Fruit fly (Drosophila melanogaster): Measurements from ENCODE around the gene Ugt35B1.

Gene Ugt35B1

dm6 chr3R:11209801-11210402 lies 39.9 kb upstream of the Ugt35B1 start, which contains the start of the genes SdhC and Tctp (continued):
- TF ChIP-seq CG18476 (GFP tag; optimal IDR thresholded peaks at IDR 0.05) (peak; percentile 38), Usf (GFP tag; optimal IDR thresholded peaks at IDR 0.05) (no peak), CG4404 (GFP tag; IDR thresholded peaks at IDR 0.05) (no peak), CG16779 (GFP tag; IDR thresholded peaks at IDR 0.05) (no peak), aop (GFP tag; IDR thresholded peaks at IDR 0.05) (no peak), ac (GFP tag; optimal IDR thresholded peaks at IDR 0.05) (no peak), Trl (optimal IDR thresholded peaks at IDR 0.05) (peak in 1 of 2 experiments; percentile 15), Trl (GFP tag; optimal IDR thresholded peaks at IDR 0.05) (peak; percentile 51), CG2678 (tag; optimal IDR thresholded peaks at IDR 0.05) (peak; percentile 52), CG3065 (GFP tag; optimal IDR thresholded peaks at IDR 0.05) (peak; percentile 18), phol (tag; optimal IDR thresholded peaks at IDR 0.05) (peak; percentile 97), TFAM (GFP tag; optimal IDR thresholded peaks at IDR 0.05) (no peak), p53 (GFP tag; optimal IDR thresholded peaks at IDR 0.05) (no peak), CG13894 (tag; optimal IDR thresholded peaks at IDR 0.05) (peak; percentile 72), CG17361 (GFP tag; IDR thresholded peaks at IDR 0.05) (peak; percentile 79), HLH3B (GFP tag; IDR thresholded peaks at IDR 0.05) (no peak), CG17912 (GFP tag; optimal IDR thresholded peaks at IDR 0.05) (no peak), jigr1 (GFP tag; IDR thresholded peaks at IDR 0.05) (no peak), CG9817 (tag; optimal IDR thresholded peaks at IDR 0.05) (peak; percentile 40), vfl (GFP tag; optimal IDR thresholded peaks at IDR 0.05) (no peak), Camta (GFP tag; optimal IDR thresholded peaks at IDR 0.05) (peak; percentile 35), CG8281 (tag; optimal IDR thresholded peaks at IDR 0.05) (no peak), pfk (GFP tag; optimal IDR thresholded peaks at IDR 0.05) (peak; percentile 27), CG2875 (GFP tag; optimal IDR thresholded peaks at IDR 0.05) (no peak), CG12155 (GFP tag; optimal IDR thresholded peaks at IDR 0.05) (peak; percentile 97), CG14860 (GFP tag; IDR thresholded peaks at IDR 0.05; ENCODE audit: partially characterized antibody) (no peak), sens (GFP tag) (peak; percentile 90), Dref (GFP tag; IDR thresholded peaks at IDR 0.05) (peak; percentile 74), az2 (GFP tag; optimal IDR thresholded peaks at IDR 0.05) (peak; percentile 46), bab2 (GFP tag; optimal IDR thresholded peaks at IDR 0.05) (peak; percentile 18), crol (GFP tag; IDR thresholded peaks at IDR 0.05) (no peak), Eip74EF (GFP tag; optimal IDR thresholded peaks at IDR 0.05) (peak in 1 of 2 experiments; percentile 35), CG7928 (GFP tag; optimal IDR thresholded peaks at IDR 0.05) (no peak), Bgb (GFP tag; IDR thresholded peaks at IDR 0.05; ENCODE audit: partially characterized antibody) (peak; percentile 66), Fer1 (GFP tag; optimal IDR thresholded peaks at IDR 0.05) (peak; percentile 50), CG30431 (GFP tag; optimal IDR thresholded peaks at IDR 0.05) (no peak), Chrac-16 (GFP tag; optimal IDR thresholded peaks at IDR 0.05) (peak; percentile 27), bbx (GFP tag; IDR thresholded peaks at IDR 0.05; ENCODE audit: partially characterized antibody) (peak; percentile 56), grau (tag; optimal IDR thresholded peaks at IDR 0.05) (peak; percentile 61), gfzf (GFP tag; optimal IDR thresholded peaks at IDR 0.05) (peak; percentile 75), oc (tag; optimal IDR thresholded peaks at IDR 0.05) (no peak), CG2199 (GFP tag; IDR thresholded peaks at IDR 0.05) (no peak), chif (GFP tag; optimal IDR thresholded peaks at IDR 0.05) (peak; percentile 6 to 44), btn (GFP tag; optimal IDR thresholded peaks at IDR 0.05) (no peak), CG5953 (GFP tag; IDR thresholded peaks at IDR 0.05) (0 out of 2 replicates have a peak, but pooled peaks have one; percentile 31), CG11696 (GFP tag; IDR thresholded peaks at IDR 0.05) (no peak), CG15514 (GFP tag; optimal IDR thresholded peaks at IDR 0.05) (peak; percentile 60), unc-4 (GFP tag; IDR thresholded peaks at IDR 0.05; ENCODE audit: partially characterized antibody) (0 out of 2 replicates have a peak, but pooled peaks have one; percentile 51), tio (GFP tag; optimal IDR thresholded peaks at IDR 0.05) (no peak), CG12299 (tag; optimal IDR thresholded peaks at IDR 0.05) (peak; percentile 46)
